Fruit fly (Drosophila melanogaster): ENCODE results near the gene mRpL45.
A peak's percentile ranks its signal among the peaks of the same experiment; 100 is the strongest.

Gene mRpL45

dm6 chr3R:22596450-22596849 is 21.8 kb upstream of the mRpL45 start (continued):
- TF ChIP-seq CG17361 (GFP tag; IDR thresholded peaks at IDR 0.05) (no peak), ap (GFP tag; IDR thresholded peaks at IDR 0.05) (no peak), sr (GFP tag; IDR thresholded peaks at IDR 0.05) (peak; percentile 54; the same call in 1 of the 3 replicates), cad (GFP tag; optimal IDR thresholded peaks at IDR 0.05) (no peak), CrebB (tag; optimal IDR thresholded peaks at IDR 0.05) (peak; percentile 12), CG10543 (GFP tag; optimal IDR thresholded peaks at IDR 0.05) (peak; percentile 34), CG2712 (tag; optimal IDR thresholded peaks at IDR 0.05) (peak; percentile 7), CG2199 (GFP tag; IDR thresholded peaks at IDR 0.05) (peak; percentile 57; the same call in 1 of the 3 replicates), CG12071 (GFP tag; optimal IDR thresholded peaks at IDR 0.05) (peak; percentile 65), inv (GFP tag; IDR thresholded peaks at IDR 0.05; ENCODE audit: partially characterized antibody) (no peak), emc (GFP tag; optimal IDR thresholded peaks at IDR 0.05) (no peak), Eip74EF (GFP tag; optimal IDR thresholded peaks at IDR 0.05) (no peak), CG6654 (GFP tag; optimal IDR thresholded peaks at IDR 0.05) (no peak), zfh1 (GFP tag; IDR thresholded peaks at IDR 0.05) (peak; percentile 52; the same call in 1 of the 3 replicates), CG8388 (GFP tag; optimal IDR thresholded peaks at IDR 0.05) (no peak), NFAT (GFP tag; IDR thresholded peaks at IDR 0.05) (no peak), Aef1 (GFP tag; IDR thresholded peaks at IDR 0.05) (no peak), Myb (GFP tag; optimal IDR thresholded peaks at IDR 0.05) (no peak), tio (GFP tag; optimal IDR thresholded peaks at IDR 0.05) (no peak), CG2875 (GFP tag; optimal IDR thresholded peaks at IDR 0.05) (peak; percentile 27), CG7372 (GFP tag; IDR thresholded peaks at IDR 0.05) (no peak), bowl (GFP tag; IDR thresholded peaks at IDR 0.05) (no peak), Mes4 (GFP tag; optimal IDR thresholded peaks at IDR 0.05) (peak; percentile 50), dm (GFP tag; optimal IDR thresholded peaks at IDR 0.05) (peak; percentile 2), pros (GFP tag; optimal IDR thresholded peaks at IDR 0.05) (no peak), CG17186 (GFP tag; optimal IDR thresholded peaks at IDR 0.05) (no peak), Abd-B (GFP tag; optimal IDR thresholded peaks at IDR 0.05) (no peak), BtbVII (GFP tag; optimal IDR thresholded peaks at IDR 0.05) (peak; percentile 59), nom (GFP tag; optimal IDR thresholded peaks at IDR 0.05) (no peak), Sry-δ (GFP tag; optimal IDR thresholded peaks at IDR 0.05) (no peak), HmgD (GFP tag; optimal IDR thresholded peaks at IDR 0.05) (no peak), gsb-n (tag; optimal IDR thresholded peaks at IDR 0.05) (peak; percentile 19), PHDP (tag; optimal IDR thresholded peaks at IDR 0.05) (peak; percentile 32), CG32767 (GFP tag; IDR thresholded peaks at IDR 0.05) (peak; percentile 41; the same call in 1 of the 2 replicates), sens-2 (GFP tag; IDR thresholded peaks at IDR 0.05) (peak; percentile 60), corto (GFP tag; optimal IDR thresholded peaks at IDR 0.05) (no peak), Atf-2 (GFP tag; optimal IDR thresholded peaks at IDR 0.05) (peak; percentile 26), GATAe (GFP tag; conservative IDR thresholded peaks at IDR 0.05) (no peak), CG12769 (tag; optimal IDR thresholded peaks at IDR 0.05) (peak; percentile 63), TFAM (GFP tag; optimal IDR thresholded peaks at IDR 0.05) (no peak), Trl (optimal IDR thresholded peaks at IDR 0.05) (no peak), Trl (GFP tag; optimal IDR thresholded peaks at IDR 0.05) (peak; percentile 67), her (GFP tag; optimal IDR thresholded peaks at IDR 0.05) (peak; percentile 29), Fer1 (GFP tag; optimal IDR thresholded peaks at IDR 0.05) (peak; percentile 51), cwo (GFP tag; optimal IDR thresholded peaks at IDR 0.05) (no peak), da (GFP tag; optimal IDR thresholded peaks at IDR 0.05) (no peak), CG2116 (GFP tag; optimal IDR thresholded peaks at IDR 0.05) (peak; percentile 31), CG12744 (GFP tag; optimal IDR thresholded peaks at IDR 0.05) (peak; percentile 29), CG11093 (GFP tag; IDR thresholded peaks at IDR 0.05) (peak; percentile 7; the same call in 1 of the 3 replicates), CG4854 (GFP tag; optimal IDR thresholded peaks at IDR 0.05) (no peak), CG13123 (GFP tag; optimal IDR thresholded peaks at IDR 0.05) (peak; percentile 40), CG34422 (GFP tag; IDR thresholded peaks at IDR 0.05) (0 out of 3 replicates have a peak, but pooled peaks have one; percentile 33)
